Worm (Caenorhabditis elegans): ENCODE data around the gene T05B4.12.

The T05B4.12 gene

ce11 chrV:4151400-4151799 is 25.6 kb upstream of the T05B4.12 start:
- TF ChIP-seq flt-1 (GFP tag; IDR thresholded peaks at IDR 0.05) (peak; percentile 48; the same call in 1 of the 2 replicates), ztf-29 (GFP tag; IDR thresholded peaks at IDR 0.05) (no peak), tab-1 (GFP tag; IDR thresholded peaks at IDR 0.05) (peak; percentile 47; the same call in 1 of the 2 replicates), ref-1 (GFP tag; conservative IDR thresholded peaks at IDR 0.05) (no peak)

- TF ChIP-seq T22C8.4 (GFP tag; IDR thresholded peaks at IDR 0.05) (no peak), ztf-29 (GFP tag; IDR thresholded peaks at IDR 0.05) (no peak), flt-1 (GFP tag; IDR thresholded peaks at IDR 0.05) (no peak), med-1 (GFP tag; optimal IDR thresholded peaks at IDR 0.05; ENCODE audit: insufficient read depth) (no peak), ref-1 (GFP tag; conservative IDR thresholded peaks at IDR 0.05) (no peak)
Observed at ce11 chrV:4144205-4144604, 18.4 kb upstream of the T05B4.12 start, which contains the start of gene Y45G5AL.1. Y45G5AL.1 (plus strand) TSS chrV:4144505.

- no peak for TF ChIP-seq tab-1 (GFP tag; IDR thresholded peaks at IDR 0.05)
- TF ChIP-seq ref-1 (GFP tag; conservative IDR thresholded peaks at IDR 0.05): no peak
Observed at ce11 chrV:4143034-4143433, 17.2 kb upstream of the T05B4.12 start.

- no peak for TF ChIP-seq tab-1 (GFP tag; IDR thresholded peaks at IDR 0.05)
- no peak for TF ChIP-seq med-1 (GFP tag; optimal IDR thresholded peaks at IDR 0.05; ENCODE audit: insufficient read depth)
- TF ChIP-seq ztf-29 (GFP tag; IDR thresholded peaks at IDR 0.05): no peak
- TF ChIP-seq flt-1 (GFP tag; IDR thresholded peaks at IDR 0.05): no peak
- no peak for TF ChIP-seq cog-1 (tag; optimal IDR thresholded peaks at IDR 0.05)
- TF ChIP-seq T22C8.4 (GFP tag; IDR thresholded peaks at IDR 0.05): no peak
- TF ChIP-seq ref-1 (GFP tag; conservative IDR thresholded peaks at IDR 0.05): no peak
- TF ChIP-seq ztf-23 (GFP tag; IDR thresholded peaks at IDR 0.05): no peak
- TF ChIP-seq klf-2 (GFP tag; conservative IDR thresholded peaks at IDR 0.05): no peak
Observed at ce11 chrV:4138688-4139087, 12.9 kb upstream of the T05B4.12 start, which contains the start of gene lgc-29. lgc-29 (plus strand) TSS chrV:4138988.

ce11 chrV:4134728-4135127 is 8.9 kb upstream of the T05B4.12 start, which contains the start of gene lgc-1:
lgc-1 (plus strand) TSS chrV:4135028.
- no peak for TF ChIP-seq cog-1 (tag; optimal IDR thresholded peaks at IDR 0.05)
- no peak for TF ChIP-seq tab-1 (GFP tag; IDR thresholded peaks at IDR 0.05)
- no peak for TF ChIP-seq klf-2 (GFP tag; conservative IDR thresholded peaks at IDR 0.05)
- TF ChIP-seq flt-1 (GFP tag; IDR thresholded peaks at IDR 0.05): no peak
- no peak for TF ChIP-seq med-1 (GFP tag; optimal IDR thresholded peaks at IDR 0.05; ENCODE audit: insufficient read depth)

ce11 chrV:4131471-4131939 is 5.7 kb upstream of the T05B4.12 start, which contains the start of gene nhr-57:
nhr-57 (plus strand) TSS chrV:4131889.
- TF ChIP-seq med-1 (GFP tag; optimal IDR thresholded peaks at IDR 0.05; ENCODE audit: insufficient read depth) (no peak), ref-1 (GFP tag; conservative IDR thresholded peaks at IDR 0.05) (no peak), klf-2 (GFP tag; conservative IDR thresholded peaks at IDR 0.05) (no peak), cog-1 (tag; optimal IDR thresholded peaks at IDR 0.05) (no peak), ztf-23 (GFP tag; IDR thresholded peaks at IDR 0.05) (no peak), T22C8.4 (GFP tag; IDR thresholded peaks at IDR 0.05) (no peak)

- TF ChIP-seq ref-1 (GFP tag; conservative IDR thresholded peaks at IDR 0.05): no peak
- TF ChIP-seq ztf-29 (GFP tag; IDR thresholded peaks at IDR 0.05): no peak
Observed at ce11 chrV:4129604-4130003, 3.8 kb upstream of the T05B4.12 start, which contains the start of gene phat-4. phat-4 (plus strand) TSS chrV:4129904.

ce11 chrV:4127435-4127834 is 1.6 kb upstream of the T05B4.12 start, which contains the start of gene T05B4.13:
T05B4.13 (minus strand) TSS chrV:4127535.
- TF ChIP-seq ztf-29 (GFP tag; IDR thresholded peaks at IDR 0.05) (no peak), klf-2 (GFP tag; conservative IDR thresholded peaks at IDR 0.05) (no peak), cog-1 (tag; optimal IDR thresholded peaks at IDR 0.05) (no peak), med-1 (GFP tag; optimal IDR thresholded peaks at IDR 0.05; ENCODE audit: insufficient read depth) (no peak), tab-1 (GFP tag; IDR thresholded peaks at IDR 0.05) (no peak), ref-1 (GFP tag; conservative IDR thresholded peaks at IDR 0.05) (no peak), flt-1 (GFP tag; IDR thresholded peaks at IDR 0.05) (no peak), ztf-23 (GFP tag; IDR thresholded peaks at IDR 0.05) (no peak), T22C8.4 (GFP tag; IDR thresholded peaks at IDR 0.05) (no peak)

- TF ChIP-seq cog-1 (tag; optimal IDR thresholded peaks at IDR 0.05) (no peak), T22C8.4 (GFP tag; IDR thresholded peaks at IDR 0.05) (no peak), flt-1 (GFP tag; IDR thresholded peaks at IDR 0.05) (no peak)
Observed at ce11 chrV:4122415-4122814, 3.4 kb downstream of the T05B4.12 start, which contains the start of gene phat-5. phat-5 (minus strand) TSS chrV:4122515.

- no peak for TF ChIP-seq med-1 (GFP tag; optimal IDR thresholded peaks at IDR 0.05; ENCODE audit: insufficient read depth)
- TF ChIP-seq flt-1 (GFP tag; IDR thresholded peaks at IDR 0.05): no peak
- no peak for TF ChIP-seq T22C8.4 (GFP tag; IDR thresholded peaks at IDR 0.05)
- TF ChIP-seq cog-1 (tag; optimal IDR thresholded peaks at IDR 0.05): no peak
- no peak for TF ChIP-seq klf-2 (GFP tag; conservative IDR thresholded peaks at IDR 0.05)
Observed at ce11 chrV:4120629-4121028, 5.2 kb downstream of the T05B4.12 start, which contains the start of gene T05B4.10. T05B4.10 (minus strand) TSS chrV:4120729.

ce11 chrV:4118332-4118731 is 7.5 kb downstream of the T05B4.12 start, which contains the start of gene T05B4.9:
T05B4.9 (minus strand) TSS chrV:4118432.
- TF ChIP-seq ztf-29 (GFP tag; IDR thresholded peaks at IDR 0.05) (no peak), T22C8.4 (GFP tag; IDR thresholded peaks at IDR 0.05) (no peak), tab-1 (GFP tag; IDR thresholded peaks at IDR 0.05) (no peak)
